Fruit fly (Drosophila melanogaster): ENCODE measurements around the gene Nop56.

Nop56 gene

DNA sequence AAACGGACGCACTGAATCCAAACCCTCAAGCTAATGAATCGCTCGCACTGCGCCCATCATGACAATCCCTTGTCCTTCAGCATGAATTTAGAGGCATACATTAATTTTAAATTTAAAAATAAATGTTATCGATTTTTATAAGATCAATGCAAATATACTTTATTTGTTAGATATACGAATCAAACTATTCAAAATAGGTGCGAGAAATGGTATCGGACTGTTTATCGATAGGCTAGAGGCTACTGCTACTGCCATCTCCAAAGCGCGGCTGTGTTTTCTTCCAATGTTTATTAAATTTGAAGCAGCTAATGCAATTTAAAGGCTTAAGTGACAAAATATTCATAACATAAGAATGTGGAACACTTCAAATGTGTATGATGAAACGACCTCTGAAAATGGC lies 39.8 kb downstream of the Nop56 start, which contains the start of gene CG43342 (continued):
- TF ChIP-seq luna (GFP tag; optimal IDR thresholded peaks at IDR 0.05): no peak
- no peak for TF ChIP-seq Myb (GFP tag; optimal IDR thresholded peaks at IDR 0.05)
- TF ChIP-seq CG3407 (GFP tag; optimal IDR thresholded peaks at IDR 0.05): no peak
- peak; percentile 80 for TF ChIP-seq Doc3 (GFP tag; IDR thresholded peaks at IDR 0.05; ENCODE audit: partially characterized antibody)
- no peak for TF ChIP-seq CG11085 (GFP tag; IDR thresholded peaks at IDR 0.05)
- TF ChIP-seq dati (GFP tag; IDR thresholded peaks at IDR 0.05): no peak
- no peak for TF ChIP-seq B-H1 (GFP tag; IDR thresholded peaks at IDR 0.05)
- TF ChIP-seq CG11456 (GFP tag; IDR thresholded peaks at IDR 0.05): no peak
- TF ChIP-seq mld (GFP tag; IDR thresholded peaks at IDR 0.05; ENCODE audit: partially characterized antibody): peak; percentile 76; the same call in 2 of the 3 replicates
- TF ChIP-seq CG1603 (tag; optimal IDR thresholded peaks at IDR 0.05): peak; percentile 37
- peak; percentile 78 for TF ChIP-seq Scr (GFP tag; IDR thresholded peaks at IDR 0.05; ENCODE audit: partially characterized antibody)
- TF ChIP-seq tup (GFP tag; optimal IDR thresholded peaks at IDR 0.05): no peak
- peak; percentile 84 for TF ChIP-seq CG34224 (GFP tag; IDR thresholded peaks at IDR 0.05; ENCODE audit: partially characterized antibody)
- TF ChIP-seq CG8281 (tag; optimal IDR thresholded peaks at IDR 0.05): no peak
- no peak for TF ChIP-seq maf-S (GFP tag; optimal IDR thresholded peaks at IDR 0.05)
- no peak for TF ChIP-seq CG31224 (GFP tag; IDR thresholded peaks at IDR 0.05)
- TF ChIP-seq Dref (GFP tag; IDR thresholded peaks at IDR 0.05): peak; percentile 83
- TF ChIP-seq CG10431 (GFP tag; optimal IDR thresholded peaks at IDR 0.05): no peak
- no peak for TF ChIP-seq CG2120 (GFP tag; optimal IDR thresholded peaks at IDR 0.05)
- no peak for TF ChIP-seq CG8924 (tag; optimal IDR thresholded peaks at IDR 0.05)
- TF ChIP-seq scrt (GFP tag; optimal IDR thresholded peaks at IDR 0.05): no peak
- peak; percentile 85 for TF ChIP-seq CG13287 (GFP tag; IDR thresholded peaks at IDR 0.05; ENCODE audit: partially characterized antibody)
- no peak for TF ChIP-seq CG12071 (GFP tag; optimal IDR thresholded peaks at IDR 0.05)
- TF ChIP-seq bsh (GFP tag; optimal IDR thresholded peaks at IDR 0.05): no peak
- TF ChIP-seq vvl (GFP tag; IDR thresholded peaks at IDR 0.05): peak; percentile 17; the same call in 1 of the 2 replicates
- TF ChIP-seq ERR (GFP tag; optimal IDR thresholded peaks at IDR 0.05): no peak
- TF ChIP-seq en (GFP tag; optimal IDR thresholded peaks at IDR 0.05): no peak
- TF ChIP-seq her (GFP tag; optimal IDR thresholded peaks at IDR 0.05): no peak
- TF ChIP-seq HLH4C (GFP tag; IDR thresholded peaks at IDR 0.05; ENCODE audit: partially characterized antibody): peak; percentile 92
- TF ChIP-seq Hmx (GFP tag; optimal IDR thresholded peaks at IDR 0.05): no peak
- TF ChIP-seq CG11560 (tag; IDR thresholded peaks at IDR 0.05): peak; percentile 71; the same call in 2 of the 3 replicates
- no peak for TF ChIP-seq tin (GFP tag; optimal IDR thresholded peaks at IDR 0.05)
- no peak for TF ChIP-seq Dfd (GFP tag; optimal IDR thresholded peaks at IDR 0.05)
- no peak for TF ChIP-seq peb (GFP tag; IDR thresholded peaks at IDR 0.05)
- TF ChIP-seq knrl (GFP tag; IDR thresholded peaks at IDR 0.05; ENCODE audit: partially characterized antibody): peak; percentile 68; the same call in 2 of the 3 replicates
- no peak for TF ChIP-seq CG2199 (GFP tag; IDR thresholded peaks at IDR 0.05)
- TF ChIP-seq CG10274 (GFP tag; optimal IDR thresholded peaks at IDR 0.05): no peak
- no peak for TF ChIP-seq CG14050 (GFP tag; IDR thresholded peaks at IDR 0.05)
- no peak for TF ChIP-seq CG16815 (GFP tag; optimal IDR thresholded peaks at IDR 0.05)
- TF ChIP-seq eve (GFP tag; optimal IDR thresholded peaks at IDR 0.05): no peak
- peak; percentile 77 for TF ChIP-seq amos (GFP tag; IDR thresholded peaks at IDR 0.05; ENCODE audit: partially characterized antibody)
- TF ChIP-seq CG18476 (GFP tag; optimal IDR thresholded peaks at IDR 0.05): no peak
- no peak for TF ChIP-seq CG3163 (GFP tag; optimal IDR thresholded peaks at IDR 0.05)
- TF ChIP-seq zen2 (GFP tag; IDR thresholded peaks at IDR 0.05; ENCODE audit: partially characterized antibody): peak; percentile 88
- TF ChIP-seq E2f1 (GFP tag; IDR thresholded peaks at IDR 0.05): no peak
- peak; percentile 84 for TF ChIP-seq CG7963 (GFP tag; IDR thresholded peaks at IDR 0.05; ENCODE audit: partially characterized antibody)
- TF ChIP-seq slp2 (GFP tag; optimal IDR thresholded peaks at IDR 0.05): no peak
- TF ChIP-seq trem (tag; optimal IDR thresholded peaks at IDR 0.05): peak; percentile 57
- TF ChIP-seq E2f2 (GFP tag; IDR thresholded peaks at IDR 0.05): peak; percentile 84
- TF ChIP-seq esg (GFP tag; conservative IDR thresholded peaks at IDR 0.05): no peak
- TF ChIP-seq ci (GFP tag; IDR thresholded peaks at IDR 0.05): no peak

Data from whole organism, embryonic.